Worm (Caenorhabditis elegans): ENCODE data around the gene istr-1.

The istr-1 gene

DNA sequence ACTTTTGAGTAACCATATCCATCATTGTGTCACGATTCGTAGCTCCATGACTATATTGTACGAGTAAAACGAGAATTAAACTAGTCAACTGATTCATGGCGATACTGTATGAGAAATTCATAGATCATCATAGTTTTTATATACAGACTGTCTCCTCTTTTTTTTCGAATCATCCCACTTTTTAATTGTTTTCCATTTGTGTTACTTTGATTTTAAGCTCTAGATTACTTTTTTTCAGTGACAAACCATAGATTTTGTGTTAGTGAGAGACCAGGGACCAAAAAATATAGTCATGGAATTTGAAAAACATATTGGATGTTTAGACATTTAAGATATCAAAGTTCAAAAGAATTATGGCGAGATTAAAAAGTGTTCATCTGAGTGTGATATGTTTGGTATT, 14.3 kb downstream of the istr-1 start, which contains the start of gene R11D1.3:
R11D1.3 (minus strand) TSS at position 101 of the 400 bp plus-strand sequence.
- TF ChIP-seq zip-5 (tag; optimal IDR thresholded peaks at IDR 0.05), result no peak
- TF ChIP-seq ceh-6 (GFP tag; optimal IDR thresholded peaks at IDR 0.05), result no peak
- no peak for TF ChIP-seq unc-42 (tag; optimal IDR thresholded peaks at IDR 0.05)
- TF ChIP-seq Y22D7AL.16 (tag; optimal IDR thresholded peaks at IDR 0.05), result no peak
- TF ChIP-seq ceh-9 (tag; optimal IDR thresholded peaks at IDR 0.05), result no peak
- TF ChIP-seq nhr-11 (tag; optimal IDR thresholded peaks at IDR 0.05), result no peak
- TF ChIP-seq ttx-3 (tag; optimal IDR thresholded peaks at IDR 0.05), result no peak
- no peak for TF ChIP-seq ceh-48 (tag; optimal IDR thresholded peaks at IDR 0.05)
- no peak for TF ChIP-seq unc-3 (GFP tag; conservative IDR thresholded peaks at IDR 0.05)
- no peak for TF ChIP-seq unc-3 (tag; optimal IDR thresholded peaks at IDR 0.05)
- TF ChIP-seq che-1 (tag; optimal IDR thresholded peaks at IDR 0.05), result no peak
- no peak for TF ChIP-seq npax-4 (tag; optimal IDR thresholded peaks at IDR 0.05)
- no peak for TF ChIP-seq fkh-6 (tag; optimal IDR thresholded peaks at IDR 0.05)
- TF ChIP-seq hlh-8 (tag; optimal IDR thresholded peaks at IDR 0.05), result no peak
- TF ChIP-seq K02D7.2 (tag; optimal IDR thresholded peaks at IDR 0.05), result no peak
- TF ChIP-seq nhr-232 (tag; optimal IDR thresholded peaks at IDR 0.05), result no peak
- TF ChIP-seq T23F11.4 (GFP tag; optimal IDR thresholded peaks at IDR 0.05), result no peak
- no peak for TF ChIP-seq pat-9 (tag; optimal IDR thresholded peaks at IDR 0.05)
- no peak for TF ChIP-seq unc-86 (tag; optimal IDR thresholded peaks at IDR 0.05)
- TF ChIP-seq rnt-1 (tag; optimal IDR thresholded peaks at IDR 0.05), result no peak
- TF ChIP-seq ref-2 (tag; optimal IDR thresholded peaks at IDR 0.05), result no peak

DNA sequence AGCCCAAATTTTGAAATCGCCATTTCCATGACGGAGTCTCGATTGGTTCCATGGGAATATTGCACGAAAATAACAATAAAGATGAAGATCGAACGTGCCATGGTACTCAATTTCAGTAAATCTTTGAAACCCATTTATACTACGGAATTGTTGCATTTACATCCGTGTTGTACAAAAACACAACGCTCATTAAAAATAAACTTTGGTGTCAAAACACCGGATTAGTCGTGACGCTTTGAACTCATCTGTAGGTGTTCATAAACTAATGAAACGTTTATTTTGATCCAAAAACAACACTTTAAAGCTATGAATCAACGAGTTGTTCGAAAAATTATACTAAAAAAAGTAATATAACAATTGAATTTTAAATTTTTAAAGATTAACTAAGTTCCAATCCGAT, 16.5 kb downstream of the istr-1 start, which contains the start of gene R11D1.4:
R11D1.4 (minus strand) TSS at position 101 of the 400 bp plus-strand sequence.
- TF ChIP-seq ztf-16 (tag; optimal IDR thresholded peaks at IDR 0.05), result no peak
- TF ChIP-seq pros-1 (tag; optimal IDR thresholded peaks at IDR 0.05), result no peak
- no peak for TF ChIP-seq dve-1 (tag; optimal IDR thresholded peaks at IDR 0.05)
- no peak for TF ChIP-seq elt-2 (tag; optimal IDR thresholded peaks at IDR 0.05)
- no peak for TF ChIP-seq ceh-9 (tag; optimal IDR thresholded peaks at IDR 0.05)
- TF ChIP-seq ceh-45 (GFP tag; IDR thresholded peaks at IDR 0.05), result no peak
- TF ChIP-seq ceh-24 (tag; optimal IDR thresholded peaks at IDR 0.05), result no peak
- no peak for TF ChIP-seq hlh-6 (tag; optimal IDR thresholded peaks at IDR 0.05)
- no peak for TF ChIP-seq npax-4 (tag; optimal IDR thresholded peaks at IDR 0.05)
- TF ChIP-seq unc-86 (tag; optimal IDR thresholded peaks at IDR 0.05), result no peak
- TF ChIP-seq ets-4 (tag; optimal IDR thresholded peaks at IDR 0.05), result no peak
- TF ChIP-seq mec-3 (tag; optimal IDR thresholded peaks at IDR 0.05; ENCODE audit: borderline replicate concordance), result no peak

DNA sequence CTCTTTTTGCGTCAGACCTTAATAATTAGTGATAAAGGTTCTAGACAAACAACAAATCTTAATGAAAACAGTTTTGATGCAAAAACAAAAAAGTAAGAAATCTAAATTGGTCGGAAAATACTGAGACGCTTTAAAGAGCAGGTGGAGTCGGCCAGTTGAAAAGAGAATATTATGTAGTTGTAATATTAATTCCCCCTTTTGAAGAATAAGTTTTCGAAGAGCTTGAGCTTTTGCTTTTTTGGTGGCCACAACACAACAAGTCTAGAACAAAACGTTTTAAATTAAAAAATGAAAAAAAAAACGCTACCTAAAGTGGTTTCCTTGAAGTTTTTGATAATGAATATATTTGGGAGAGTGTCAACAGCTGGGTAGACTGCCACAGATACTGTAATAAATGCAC, 18.8 kb downstream of the istr-1 start, which contains the start of gene str-178:
str-178 (minus strand) TSS at position 101 of the 400 bp plus-strand sequence.
- TF ChIP-seq ztf-16 (tag; optimal IDR thresholded peaks at IDR 0.05) (no peak), tbx-7 (tag; optimal IDR thresholded peaks at IDR 0.05) (no peak), hlh-8 (tag; optimal IDR thresholded peaks at IDR 0.05) (no peak), pax-1 (tag; optimal IDR thresholded peaks at IDR 0.05) (no peak)

DNA sequence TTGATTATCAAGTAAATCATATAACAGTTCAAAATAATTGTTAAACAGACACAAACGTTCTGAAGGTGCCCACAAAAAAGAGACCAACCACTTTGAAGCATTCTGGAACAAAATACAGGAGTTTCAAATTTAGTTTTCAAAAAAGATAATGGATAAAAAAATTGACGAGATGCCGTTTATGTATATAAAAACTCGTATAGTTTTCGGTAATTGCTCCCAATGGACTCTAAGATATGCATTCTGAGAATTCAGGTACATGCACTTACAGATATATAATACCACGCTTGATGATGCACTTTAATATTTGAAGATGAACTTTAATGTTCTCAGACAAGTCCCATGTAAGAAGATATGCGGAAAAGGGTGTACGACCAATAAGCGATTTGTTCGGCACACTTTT, 21.0 kb downstream of the istr-1 start, which contains the start of gene str-181:
str-181 (minus strand) TSS at position 101 of the 400 bp plus-strand sequence.
- TF ChIP-seq tbx-2 (tag; optimal IDR thresholded peaks at IDR 0.05) (no peak), ceh-48 (tag; optimal IDR thresholded peaks at IDR 0.05) (no peak), nhr-11 (tag; optimal IDR thresholded peaks at IDR 0.05) (no peak), dmd-4 (tag; optimal IDR thresholded peaks at IDR 0.05; ENCODE audit: borderline replicate concordance) (no peak), madf-2 (tag; optimal IDR thresholded peaks at IDR 0.05) (no peak)

DNA sequence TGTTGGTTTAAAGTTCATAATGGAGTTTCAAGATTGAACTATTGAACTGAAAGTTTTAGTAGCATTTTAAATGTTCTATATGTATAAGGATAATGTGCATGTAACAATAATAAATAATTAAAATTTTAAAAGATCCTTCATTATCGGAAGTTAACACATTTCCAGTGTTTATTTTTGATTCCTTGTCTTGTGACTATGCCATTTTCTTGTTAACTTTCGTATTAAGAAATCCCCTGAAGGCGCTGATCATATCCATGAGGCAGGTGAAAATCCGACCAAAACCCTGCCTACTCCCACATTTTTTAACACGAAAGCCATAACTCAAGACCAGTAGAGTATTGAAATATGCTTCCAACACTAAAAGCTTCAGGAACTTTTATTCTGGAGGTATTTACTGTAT, 22.1 kb downstream of the istr-1 start, which contains the start of gene R11D1.7:
R11D1.7 (plus strand) TSS at position 301 of the 400 bp plus-strand sequence.
- TF ChIP-seq ceh-48 (tag; optimal IDR thresholded peaks at IDR 0.05) (no peak), eyg-1 (tag; optimal IDR thresholded peaks at IDR 0.05) (no peak), K02D7.2 (tag; optimal IDR thresholded peaks at IDR 0.05) (no peak), ttx-3 (tag; optimal IDR thresholded peaks at IDR 0.05) (no peak), ama-1 (optimal IDR thresholded peaks at IDR 0.05) (no peak)
